Worm (Caenorhabditis elegans) whole organism, midembryonic: ENCODE measurements around the gene M01B2.8.

Source experiments
- T22C8.4 ChIP-seq: fragments of 200-800 bp; sonication (Bioruptor generic); IDR thresholded peaks from 2 replicates; pipeline ENCODE4 v1.3.6; 2022; ENCODE audit warnings: missing genetic modification characterization, missing compliant biosample characterization
- cog-1 ChIP-seq: sonication (generic microtip); optimal IDR thresholded peaks from 2 replicates; lab custom pipeline; 2016; ENCODE audit warnings: missing genetic modification characterization, missing compliant biosample characterization
- flt-1 ChIP-seq: fragments of 200-800 bp; sonication (Bioruptor generic); IDR thresholded peaks from 2 replicates; pipeline ENCODE4 v1.3.6; 2022; ENCODE audit warnings: missing genetic modification characterization, missing compliant biosample characterization

- TF ChIP-seq flt-1 (no peak), cog-1 (tag; lab: Kevin White, UChicago) (no peak), T22C8.4 (no peak)
Measured at ce11 chrV:15240215-15240614, 19.8 kb upstream of the M01B2.8 start, which contains the start of gene srw-11.
